Worm (Caenorhabditis elegans): ENCODE results near the gene spc-1.

- TF ChIP-seq zip-8 (tag; optimal IDR thresholded peaks at IDR 0.05) (no peak), elt-1 (tag; optimal IDR thresholded peaks at IDR 0.05; ENCODE audit: borderline replicate concordance, insufficient read depth) (no peak), tbx-8 (GFP tag; optimal IDR thresholded peaks at IDR 0.05) (no peak), lsy-2 (tag; optimal IDR thresholded peaks at IDR 0.05) (no peak)
Observed at ce11 chrX:3135186-3135585, 8.3 kb upstream of the spc-1 start, which contains the start of gene K10B3.1.
